Worm (Caenorhabditis elegans): ENCODE measurements around the gene T26C5.3.

The T26C5.3 gene

DNA sequence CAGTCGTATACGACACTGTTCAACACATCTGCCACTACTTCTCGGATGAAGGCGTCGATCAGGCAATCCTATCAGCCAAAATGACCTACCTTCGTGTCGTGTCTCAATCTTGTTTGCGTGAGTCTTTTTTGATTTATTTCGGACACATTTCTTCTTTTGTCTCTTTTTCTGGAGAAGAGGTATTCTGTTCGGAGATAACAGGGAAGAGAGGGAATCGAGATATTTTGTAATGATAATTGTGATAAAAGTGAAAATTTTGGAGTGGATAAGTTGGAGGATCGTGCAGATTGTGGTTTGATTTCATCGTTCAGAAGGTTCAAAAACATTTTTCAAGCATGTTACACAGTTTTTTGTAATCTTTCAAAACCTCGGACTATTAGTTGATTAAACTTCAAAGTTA is 2.6 kb upstream of the T26C5.3 start:
- TF ChIP-seq unc-3 (GFP tag; conservative IDR thresholded peaks at IDR 0.05) (no peak), unc-3 (tag; optimal IDR thresholded peaks at IDR 0.05) (no peak), fkh-6 (tag; optimal IDR thresholded peaks at IDR 0.05) (no peak), ahr-1 (tag; optimal IDR thresholded peaks at IDR 0.05) (no peak), ceh-48 (tag; optimal IDR thresholded peaks at IDR 0.05) (no peak), nhr-232 (tag; optimal IDR thresholded peaks at IDR 0.05) (no peak), ama-1 (optimal IDR thresholded peaks at IDR 0.05) (no peak)

DNA sequence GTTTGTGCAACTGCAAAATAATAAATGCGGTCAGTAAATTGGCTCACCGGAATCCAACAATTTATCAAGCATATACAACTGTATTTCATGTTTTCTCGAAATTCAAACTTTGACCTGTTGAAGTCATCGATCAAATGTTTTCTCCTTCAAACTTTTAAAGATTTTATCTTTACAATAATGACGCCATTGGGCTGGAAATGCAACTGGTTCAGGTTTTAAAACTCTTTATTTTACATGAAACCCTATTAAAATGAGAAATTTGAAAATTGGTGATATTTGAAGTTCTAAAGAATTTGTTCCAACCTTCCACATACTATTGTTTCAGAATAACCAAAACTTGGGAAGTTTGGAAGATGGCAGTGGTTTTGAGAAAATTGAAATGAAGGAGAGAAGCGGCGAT is 589 bp downstream of the T26C5.3 start:
- no peak for TF ChIP-seq hlh-8 (tag; optimal IDR thresholded peaks at IDR 0.05)
- TF ChIP-seq zip-5 (tag; optimal IDR thresholded peaks at IDR 0.05): no peak
- no peak for TF ChIP-seq ceh-34 (tag; optimal IDR thresholded peaks at IDR 0.05)
- no peak for TF ChIP-seq ceh-31 (tag; optimal IDR thresholded peaks at IDR 0.05)
- TF ChIP-seq hlh-13 (GFP tag; optimal IDR thresholded peaks at IDR 0.05): no peak
- no peak for TF ChIP-seq unc-86 (tag; optimal IDR thresholded peaks at IDR 0.05)

DNA sequence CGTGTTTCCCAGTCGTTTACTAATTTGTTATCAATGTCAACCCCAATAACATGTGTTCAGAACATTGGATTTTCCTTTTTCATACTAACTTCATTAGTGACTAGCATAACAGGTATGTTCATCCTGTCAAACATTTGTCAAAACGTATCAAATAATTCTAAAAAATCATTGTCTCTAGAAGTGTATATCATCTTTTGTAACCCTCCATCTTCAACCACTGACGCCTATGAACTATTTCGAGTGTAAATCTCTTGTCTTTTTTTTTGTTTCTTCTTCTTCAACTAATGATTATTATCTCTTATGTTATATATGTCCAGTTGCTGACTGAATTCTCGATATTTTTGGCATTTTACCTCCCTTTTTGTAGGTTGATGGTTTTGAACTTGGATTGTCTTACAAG is 1.3 kb downstream of the T26C5.3 start:
- TF ChIP-seq hlh-15 (tag; optimal IDR thresholded peaks at IDR 0.05): no peak
- no peak for TF ChIP-seq elt-4 (tag; optimal IDR thresholded peaks at IDR 0.05)
- no peak for TF ChIP-seq ttx-3 (tag; optimal IDR thresholded peaks at IDR 0.05)
- no peak for TF ChIP-seq unc-55 (GFP tag; optimal IDR thresholded peaks at IDR 0.05)
- no peak for TF ChIP-seq rnt-1 (tag; optimal IDR thresholded peaks at IDR 0.05)
- TF ChIP-seq odd-2 (tag; optimal IDR thresholded peaks at IDR 0.05): no peak
- TF ChIP-seq madf-2 (tag; optimal IDR thresholded peaks at IDR 0.05): no peak
- TF ChIP-seq gmeb-2 (tag; optimal IDR thresholded peaks at IDR 0.05): no peak
- no peak for TF ChIP-seq ceh-30 (tag; optimal IDR thresholded peaks at IDR 0.05)
- TF ChIP-seq ets-4 (tag; optimal IDR thresholded peaks at IDR 0.05): no peak
- TF ChIP-seq pag-3 (tag; optimal IDR thresholded peaks at IDR 0.05; ENCODE audit: borderline replicate concordance): no peak
- TF ChIP-seq pros-1 (tag; optimal IDR thresholded peaks at IDR 0.05): no peak

DNA sequence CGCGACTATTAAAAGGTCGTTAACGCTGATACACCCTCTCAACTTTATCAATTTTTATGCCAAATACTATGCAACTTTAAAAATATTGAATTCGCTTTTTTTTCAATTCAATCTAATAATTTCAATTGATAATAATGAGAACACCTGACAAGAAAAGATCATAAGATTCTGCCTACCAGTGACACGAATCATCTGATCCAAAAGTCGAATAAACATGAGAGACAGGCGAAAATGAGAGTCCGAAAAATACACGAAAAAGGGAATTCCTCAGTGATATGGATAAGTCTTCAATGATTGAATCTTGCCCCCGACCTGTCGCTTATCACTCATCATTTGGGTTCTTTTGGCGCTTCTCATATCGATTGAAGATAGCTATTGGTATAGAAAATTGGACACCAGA is 5.2 kb downstream of the T26C5.3 start:
- no peak for TF ChIP-seq fax-1 (tag; optimal IDR thresholded peaks at IDR 0.05)
- no peak for TF ChIP-seq unc-86 (tag; optimal IDR thresholded peaks at IDR 0.05)
- no peak for TF ChIP-seq ceh-45 (GFP tag; IDR thresholded peaks at IDR 0.05)
- TF ChIP-seq sox-4 (tag; optimal IDR thresholded peaks at IDR 0.05): no peak
- TF ChIP-seq tbx-2 (tag; optimal IDR thresholded peaks at IDR 0.05): no peak
- no peak for TF ChIP-seq hlh-30 (tag; optimal IDR thresholded peaks at IDR 0.05; ENCODE audit: insufficient read depth)
- no peak for TF ChIP-seq nfya-1 (tag; optimal IDR thresholded peaks at IDR 0.05)
- no peak for TF ChIP-seq ahr-1 (tag; optimal IDR thresholded peaks at IDR 0.05)
- TF ChIP-seq nhr-232 (tag; optimal IDR thresholded peaks at IDR 0.05): no peak
- TF ChIP-seq pax-1 (tag; optimal IDR thresholded peaks at IDR 0.05): no peak
- TF ChIP-seq ceh-22 (tag; optimal IDR thresholded peaks at IDR 0.05): no peak
- no peak for TF ChIP-seq zip-5 (tag; optimal IDR thresholded peaks at IDR 0.05)

DNA sequence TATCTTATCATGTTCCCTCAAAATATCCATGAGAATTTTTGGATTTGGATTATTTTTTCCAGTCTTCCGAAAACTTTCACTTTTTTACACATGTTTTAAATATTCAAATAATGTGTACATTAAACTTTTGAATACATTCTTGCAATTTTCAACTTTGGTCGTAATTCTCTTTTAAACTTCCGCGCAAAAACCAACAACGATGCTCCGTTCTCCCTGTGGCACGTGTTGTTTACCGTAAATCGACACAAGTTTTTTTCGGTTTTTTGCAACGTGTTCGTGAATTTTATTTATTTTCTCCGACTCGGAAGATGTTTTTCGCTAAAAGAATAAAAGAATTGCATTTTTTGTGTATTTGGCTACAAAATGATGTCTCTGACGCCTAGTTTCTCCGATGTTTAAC is 6.4 kb downstream of the T26C5.3 start:
- TF ChIP-seq C38D4.7 (GFP tag; optimal IDR thresholded peaks at IDR 0.05) (no peak), ceh-48 (tag; optimal IDR thresholded peaks at IDR 0.05) (no peak), elt-2 (tag; optimal IDR thresholded peaks at IDR 0.05) (no peak), ttx-3 (tag; optimal IDR thresholded peaks at IDR 0.05) (no peak), fkh-10 (GFP tag; optimal IDR thresholded peaks at IDR 0.05) (no peak), unc-55 (GFP tag; optimal IDR thresholded peaks at IDR 0.05) (no peak), ceh-14 (tag; optimal IDR thresholded peaks at IDR 0.05) (no peak), ztf-16 (tag; optimal IDR thresholded peaks at IDR 0.05) (no peak), ceh-31 (tag; optimal IDR thresholded peaks at IDR 0.05) (no peak), unc-3 (GFP tag; conservative IDR thresholded peaks at IDR 0.05) (no peak), unc-3 (tag; optimal IDR thresholded peaks at IDR 0.05) (no peak), madf-2 (tag; optimal IDR thresholded peaks at IDR 0.05) (no peak), sox-2 (GFP tag; IDR thresholded peaks at IDR 0.05) (no peak), ceh-6 (GFP tag; optimal IDR thresholded peaks at IDR 0.05) (no peak), hlh-30 (tag; optimal IDR thresholded peaks at IDR 0.05; ENCODE audit: insufficient read depth) (no peak)

Measured in whole organism, late embryonic.